Fruit fly (Drosophila melanogaster) whole organism, adult: Measurements from ENCODE around the gene CG42526.

ENCODE experiments used
- CG33017 ChIP-seq: fragments of 200-800 bp; sonication (Bioruptor generic); optimal IDR thresholded peaks from 2 replicates; lab custom pipeline; 2018; ENCODE audit warnings: missing biosample characterization, mild to moderate bottlenecking, missing genetic modification characterization, moderate library complexity
- CG7045 ChIP-seq: fragments of 200-800 bp; sonication (Bioruptor generic); optimal IDR thresholded peaks from 2 replicates; lab custom pipeline; 2017; ENCODE audit warnings: missing biosample characterization, mild to moderate bottlenecking, missing genetic modification characterization

DNA sequence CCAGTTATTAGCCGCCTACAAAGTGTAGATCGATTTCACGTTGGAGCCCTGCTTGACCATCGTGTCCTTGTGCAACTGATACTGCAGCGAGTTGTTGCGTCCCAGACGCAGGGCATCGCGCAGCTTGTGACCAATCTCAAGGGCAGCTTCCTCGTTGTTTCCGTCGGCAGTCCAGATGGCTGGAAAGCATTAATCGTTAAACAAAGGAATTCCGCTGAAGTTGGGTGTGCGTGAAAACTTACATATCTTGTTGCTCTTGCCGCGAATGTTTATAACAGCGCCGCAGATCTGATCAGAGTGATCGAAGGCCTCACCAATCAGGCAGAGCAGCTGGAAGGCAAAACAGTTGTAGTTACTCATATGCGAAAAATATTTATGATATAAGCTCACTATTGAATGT lies 35.3 kb downstream of the CG42526 start:
- TF ChIP-seq CG33017 (tag; lab: Kevin White, UChicago) (no peak), CG7045 (GFP tag; lab: Kevin White, UChicago) (no peak)
